Worm (Caenorhabditis elegans) whole organism, L2 larva: Measurements from ENCODE around the gene rgs-10.

ENCODE experiments used
- ceh-82 ChIP-seq: fragments of 150-350 bp; optimal IDR thresholded peaks from 2 replicates; lab custom pipeline; 2014; ENCODE audit warnings: missing biosample characterization, missing genetic modification characterization
- dmd-4 ChIP-seq: sonication (generic microtip); optimal IDR thresholded peaks from 2 replicates; lab custom pipeline; 2017; ENCODE audit warnings: missing biosample characterization, missing genetic modification characterization
- elt-1 ChIP-seq: fragments of 150-350 bp; optimal IDR thresholded peaks from 2 replicates; lab custom pipeline; 2014; ENCODE audit warnings: missing biosample characterization, missing genetic modification characterization
- elt-3 ChIP-seq: sonication (generic microtip); optimal IDR thresholded peaks from 2 replicates; lab custom pipeline; 2017; ENCODE audit warnings: missing biosample characterization, missing genetic modification characterization
- fos-1 ChIP-seq: fragments of 150-350 bp; optimal IDR thresholded peaks from 2 replicates; lab custom pipeline; 2014; ENCODE audit warnings: missing biosample characterization, missing genetic modification characterization
- lin-39 ChIP-seq: fragments of 150-350 bp; optimal IDR thresholded peaks from 2 replicates; lab custom pipeline; 2014; ENCODE audit warnings: missing biosample characterization, missing genetic modification reagents, missing genetic modification characterization
- nhr-237 ChIP-seq: fragments of 150-350 bp; optimal IDR thresholded peaks from 2 replicates; lab custom pipeline; 2014; ENCODE audit warnings: missing biosample characterization, missing genetic modification characterization
- sma-9 ChIP-seq, 2 experiments: fragments of 150-350 bp in 1 of 2; sonication (generic microtip) in 1 of 2; optimal IDR thresholded peaks; 2 replicates each; lab custom pipeline; 2014 to 2016; ENCODE audit warnings: missing genetic modification characterization in 2 of 2, mild to moderate bottlenecking in 1 of 2, missing biosample characterization in 1 of 2, missing compliant biosample characterization in 1 of 2, missing genetic modification reagents in 1 of 2, moderate library complexity in 1 of 2
- ztf-4 ChIP-seq: fragments of 150-350 bp; optimal IDR thresholded peaks from 2 replicates; lab custom pipeline; 2014; ENCODE audit warnings: missing biosample characterization, missing genetic modification characterization

DNA sequence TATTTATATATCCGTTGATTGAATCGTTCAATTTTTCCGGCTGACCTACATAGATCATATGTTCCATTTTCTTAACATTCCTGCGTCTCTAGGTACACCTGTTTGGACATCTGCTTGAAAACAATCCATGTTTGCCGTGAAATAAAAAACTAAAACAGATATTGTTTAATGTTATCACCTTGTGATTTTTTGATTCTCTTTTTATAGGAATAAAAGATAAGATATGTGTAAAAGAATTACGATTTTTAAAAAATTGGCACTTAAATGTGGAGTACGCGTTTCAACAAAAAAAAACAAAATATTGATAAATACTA lies 15.2 kb upstream of the rgs-10 start:
- TF ChIP-seq lin-39 (tag; lab: Kevin White, UChicago) (no peak), ceh-82 (tag; lab: Kevin White, UChicago) (no peak), sma-9 (GFP tag; optimal IDR thresholded peaks at IDR 0.05; lab: Kevin White, UChicago) (no peak), sma-9 (tag; optimal IDR thresholded peaks at IDR 0.05; lab: Kevin White, UChicago) (no peak), fos-1 (no peak), nhr-237 (tag; lab: Kevin White, UChicago) (no peak), dmd-4 (tag; lab: Kevin White, UChicago) (no peak), elt-1 (tag; lab: Kevin White, UChicago) (no peak), elt-3 (tag; lab: Kevin White, UChicago) (no peak), ztf-4 (tag; lab: Kevin White, UChicago) (no peak)
